Worm (Caenorhabditis elegans) whole organism, L3 larva: Measurements from ENCODE around the gene papl-1.

ENCODE experiments used
- R02D3.7 ChIP-seq: fragments of 150-350 bp; optimal IDR thresholded peaks from 2 replicates; lab custom pipeline; 2014; ENCODE audit warnings: missing biosample characterization, missing genetic modification characterization
- jun-1 ChIP-seq: fragments of 150-350 bp; optimal IDR thresholded peaks from 2 replicates; lab custom pipeline; 2014; ENCODE audit warnings: missing biosample characterization, missing genetic modification reagents, missing genetic modification characterization
- nhr-11 ChIP-seq: fragments of 150-350 bp; optimal IDR thresholded peaks from 2 replicates; lab custom pipeline; 2014; ENCODE audit warnings: missing biosample characterization, missing genetic modification characterization
- nhr-23 ChIP-seq: fragments of 150-350 bp; optimal IDR thresholded peaks from 2 replicates; lab custom pipeline; 2014; ENCODE audit warnings: missing biosample characterization, missing genetic modification reagents, missing genetic modification characterization
- nhr-237 ChIP-seq: fragments of 150-350 bp; optimal IDR thresholded peaks from 2 replicates; lab custom pipeline; 2014; ENCODE audit warnings: missing biosample characterization, missing genetic modification characterization
- pqm-1 ChIP-seq: fragments of 150-350 bp; optimal IDR thresholded peaks from 2 replicates; lab custom pipeline; 2017; ENCODE audit warnings: missing biosample characterization, missing genetic modification characterization, inconsistent platforms

ce11 chrV:12736166-12736753 is 23.3 kb downstream of the papl-1 start, which contains the start of gene cky-1:
- TF ChIP-seq jun-1 (tag; lab: Kevin White, UChicago) (no peak), nhr-23 (no peak), nhr-237 (tag; lab: Kevin White, UChicago) (no peak), R02D3.7 (no peak), nhr-11 (tag; lab: Kevin White, UChicago) (no peak), pqm-1 (no peak)
